Fruit fly (Drosophila melanogaster): ENCODE measurements around the gene Mcm10.

Gene Mcm10

DNA sequence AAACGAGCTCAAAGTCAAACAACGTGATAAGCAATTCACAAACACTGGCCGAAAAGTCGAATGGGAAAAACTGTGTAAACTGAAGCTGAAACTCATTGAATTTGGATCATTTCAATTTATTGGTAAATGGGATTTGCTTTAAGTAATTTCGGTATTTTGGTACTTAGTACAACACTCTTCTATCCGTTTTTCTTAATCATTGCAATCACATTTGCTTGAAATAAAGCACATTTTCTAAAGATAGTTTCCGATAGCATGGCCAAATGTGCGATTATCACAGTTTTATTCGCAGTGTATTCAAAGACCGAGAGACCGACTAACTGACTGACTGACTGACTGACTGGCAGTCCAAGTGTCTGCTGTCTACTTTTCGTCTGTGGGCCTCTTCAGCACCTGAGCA, 16.8 kb downstream of the Mcm10 start (continued):
- no peak for TF ChIP-seq dsx (GFP tag; optimal IDR thresholded peaks at IDR 0.05; ENCODE audit: poor library complexity, severe bottlenecking)
- TF ChIP-seq CG1621 (tag; optimal IDR thresholded peaks at IDR 0.05): no peak
- TF ChIP-seq fkh (GFP tag; optimal IDR thresholded peaks at IDR 0.05): peak; percentile 29
- TF ChIP-seq CG8632 (GFP tag; optimal IDR thresholded peaks at IDR 0.05): no peak
- peak; percentile 14 for TF ChIP-seq net (GFP tag; optimal IDR thresholded peaks at IDR 0.05)
- TF ChIP-seq CG6792 (GFP tag; optimal IDR thresholded peaks at IDR 0.05): no peak
- TF ChIP-seq svp (GFP tag): peak; percentile 19
- TF ChIP-seq CG34406 (GFP tag; optimal IDR thresholded peaks at IDR 0.05): no peak

DNA sequence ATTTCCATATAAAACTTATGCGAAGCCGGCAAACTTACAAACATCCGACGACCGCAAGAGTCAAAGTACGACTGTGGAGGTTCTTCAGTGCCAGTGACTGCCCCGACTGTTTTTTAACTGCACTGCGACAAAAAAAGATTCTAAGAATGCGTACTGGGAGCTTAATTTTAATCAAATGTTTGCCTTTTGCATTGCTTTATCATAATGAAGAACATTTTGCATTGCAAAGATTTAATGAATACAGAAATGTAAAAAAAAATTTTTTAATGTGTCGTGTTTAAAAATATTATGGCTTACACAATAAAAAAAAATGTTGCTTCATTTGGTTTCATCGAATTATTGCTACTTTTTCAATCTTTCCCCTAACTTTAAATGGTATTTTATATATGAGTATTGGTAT, 17.4 kb downstream of the Mcm10 start:
- TF ChIP-seq fd85E (GFP tag; optimal IDR thresholded peaks at IDR 0.05) (no peak), achi (GFP tag; optimal IDR thresholded peaks at IDR 0.05) (peak; percentile 35), fkh (GFP tag; optimal IDR thresholded peaks at IDR 0.05) (no peak), Lpt (GFP tag; optimal IDR thresholded peaks at IDR 0.05) (peak; percentile 28), CG34406 (GFP tag; optimal IDR thresholded peaks at IDR 0.05) (no peak), CG6276 (GFP tag; optimal IDR thresholded peaks at IDR 0.05) (peak; percentile 36), CG11902 (GFP tag; optimal IDR thresholded peaks at IDR 0.05) (no peak), fd59A (GFP tag; optimal IDR thresholded peaks at IDR 0.05) (no peak), CG3919 (GFP tag; optimal IDR thresholded peaks at IDR 0.05) (peak; percentile 47), OdsH (GFP tag; optimal IDR thresholded peaks at IDR 0.05) (peak; percentile 34), dac (GFP tag; optimal IDR thresholded peaks at IDR 0.05) (no peak), CG4318 (GFP tag; optimal IDR thresholded peaks at IDR 0.05) (peak; percentile 23), CG8319 (GFP tag; optimal IDR thresholded peaks at IDR 0.05) (no peak), CG6854 (GFP tag; optimal IDR thresholded peaks at IDR 0.05) (no peak), CG3032 (tag; optimal IDR thresholded peaks at IDR 0.05) (no peak), Sox15 (GFP tag; optimal IDR thresholded peaks at IDR 0.05) (no peak), CG10631 (GFP tag; optimal IDR thresholded peaks at IDR 0.05) (peak; percentile 17), vri (GFP tag; optimal IDR thresholded peaks at IDR 0.05) (no peak), svp (GFP tag) (peak; percentile 71), CG6163 (GFP tag; IDR thresholded peaks at IDR 0.05) (peak; percentile 67; the same call in 2 of the 3 replicates), CG6792 (GFP tag; optimal IDR thresholded peaks at IDR 0.05) (no peak), Blimp-1 (GFP tag; optimal IDR thresholded peaks at IDR 0.05) (no peak), Gug (GFP tag; IDR thresholded peaks at IDR 0.05) (no peak), CG32006 (GFP tag; optimal IDR thresholded peaks at IDR 0.05) (peak; percentile 56), CG1621 (tag; optimal IDR thresholded peaks at IDR 0.05) (no peak), lz (GFP tag; optimal IDR thresholded peaks at IDR 0.05) (no peak), CG8632 (GFP tag; optimal IDR thresholded peaks at IDR 0.05) (no peak), Eip93F (GFP tag; optimal IDR thresholded peaks at IDR 0.05) (no peak), salr (GFP tag; optimal IDR thresholded peaks at IDR 0.05) (no peak), pdm3 (GFP tag; optimal IDR thresholded peaks at IDR 0.05) (peak; percentile 21), CG8119 (GFP tag; IDR thresholded peaks at IDR 0.05) (0 out of 3 replicates have a peak, but pooled peaks have one; percentile 43), Met (GFP tag; optimal IDR thresholded peaks at IDR 0.05) (peak; percentile 16), CG11294 (GFP tag; IDR thresholded peaks at IDR 0.05) (0 out of 2 replicates have a peak, but pooled peaks have one; percentile 10), CG16779 (tag; optimal IDR thresholded peaks at IDR 0.05) (no peak), Sox102F (GFP tag; optimal IDR thresholded peaks at IDR 0.05) (peak; percentile 17), Hr39 (GFP tag; optimal IDR thresholded peaks at IDR 0.05) (no peak), Ets21C (GFP tag; optimal IDR thresholded peaks at IDR 0.05) (peak; percentile 5), cyc (GFP tag; optimal IDR thresholded peaks at IDR 0.05) (peak; percentile 10), net (GFP tag; optimal IDR thresholded peaks at IDR 0.05) (peak; percentile 48), CG15336 (GFP tag; IDR thresholded peaks at IDR 0.05) (peak; percentile 49), CG11762 (GFP tag; optimal IDR thresholded peaks at IDR 0.05; ENCODE audit: insufficient read depth) (peak; percentile 38), CG7368 (GFP tag; optimal IDR thresholded peaks at IDR 0.05) (no peak), CG31627 (GFP tag; optimal IDR thresholded peaks at IDR 0.05) (peak; percentile 3), esn (GFP tag; optimal IDR thresholded peaks at IDR 0.05) (no peak), ss (GFP tag; optimal IDR thresholded peaks at IDR 0.05) (no peak), Smox (GFP tag; optimal IDR thresholded peaks at IDR 0.05) (peak; percentile 29), Sox14 (GFP tag; optimal IDR thresholded peaks at IDR 0.05) (peak; percentile 26), CG10669 (GFP tag; optimal IDR thresholded peaks at IDR 0.05) (peak; percentile 22), dsx (GFP tag; optimal IDR thresholded peaks at IDR 0.05; ENCODE audit: poor library complexity, severe bottlenecking) (no peak)

Data from whole organism, prepupa.